Fruit fly (Drosophila melanogaster): ENCODE data around the gene CG15130.

Gene CG15130

DNA sequence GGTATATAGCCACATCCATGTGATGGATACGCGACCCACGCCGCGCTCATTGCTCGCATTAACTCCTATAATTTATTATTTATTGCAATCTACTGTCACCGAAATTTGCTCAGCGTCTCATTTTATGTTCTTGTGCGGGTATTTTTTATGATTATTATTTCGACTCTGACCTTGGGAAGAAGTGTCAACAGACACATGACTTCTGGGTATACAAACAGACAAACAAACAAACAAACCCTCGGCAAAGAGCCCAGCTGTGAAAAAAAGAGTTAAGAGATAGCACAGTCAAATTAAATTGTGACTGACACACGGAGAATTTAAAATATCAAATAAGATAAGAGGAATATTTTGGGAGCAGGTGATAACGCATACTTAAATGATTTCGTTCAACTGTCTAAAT is 34.5 kb downstream of the CG15130 start (continued):
- TF ChIP-seq CG42726 (GFP tag; IDR thresholded peaks at IDR 0.05; ENCODE audit: partially characterized antibody) (no peak), ro (GFP tag; IDR thresholded peaks at IDR 0.05) (no peak), CG15269 (tag; optimal IDR thresholded peaks at IDR 0.05) (peak; percentile 33), YL-1 (GFP tag; optimal IDR thresholded peaks at IDR 0.05) (no peak), CG8388 (GFP tag; optimal IDR thresholded peaks at IDR 0.05) (no peak), h (optimal IDR thresholded peaks at IDR 0.05) (no peak), CG31441 (GFP tag; IDR thresholded peaks at IDR 0.05) (no peak), CG11085 (GFP tag; IDR thresholded peaks at IDR 0.05) (no peak), CG12236 (GFP tag; optimal IDR thresholded peaks at IDR 0.05) (no peak), Bdp1 (GFP tag; optimal IDR thresholded peaks at IDR 0.05) (no peak), PHDP (tag; optimal IDR thresholded peaks at IDR 0.05) (peak; percentile 64), CG3065 (GFP tag; optimal IDR thresholded peaks at IDR 0.05) (no peak), CG13624 (GFP tag; optimal IDR thresholded peaks at IDR 0.05) (no peak), prd (optimal IDR thresholded peaks at IDR 0.05) (no peak), prd (GFP tag; IDR thresholded peaks at IDR 0.05) (no peak), CG6689 (GFP tag; IDR thresholded peaks at IDR 0.05) (no peak), CG1024 (GFP tag; IDR thresholded peaks at IDR 0.05) (no peak), Stat92E (GFP tag; optimal IDR thresholded peaks at IDR 0.05) (no peak), disco-r (GFP tag; optimal IDR thresholded peaks at IDR 0.05) (no peak), CG10431 (GFP tag; optimal IDR thresholded peaks at IDR 0.05) (no peak), zen2 (GFP tag; IDR thresholded peaks at IDR 0.05; ENCODE audit: partially characterized antibody) (no peak), NC2α (GFP tag; optimal IDR thresholded peaks at IDR 0.05) (no peak), Sox100B (GFP tag; optimal IDR thresholded peaks at IDR 0.05) (peak; percentile 35), CG14860 (GFP tag; IDR thresholded peaks at IDR 0.05; ENCODE audit: partially characterized antibody) (no peak), NK7.1 (GFP tag; optimal IDR thresholded peaks at IDR 0.05) (no peak), CG7556 (GFP tag; optimal IDR thresholded peaks at IDR 0.05) (no peak), toy (GFP tag; IDR thresholded peaks at IDR 0.05) (no peak), B-H1 (GFP tag; IDR thresholded peaks at IDR 0.05) (no peak), CG4854 (GFP tag; optimal IDR thresholded peaks at IDR 0.05) (no peak), Sry-β (GFP tag; optimal IDR thresholded peaks at IDR 0.05) (no peak), chm (GFP tag; IDR thresholded peaks at IDR 0.05) (no peak), CG32767 (GFP tag; IDR thresholded peaks at IDR 0.05) (no peak), pum (GFP tag; optimal IDR thresholded peaks at IDR 0.05) (no peak), peb (GFP tag; IDR thresholded peaks at IDR 0.05) (no peak), Lhr (GFP tag; optimal IDR thresholded peaks at IDR 0.05) (no peak), Lim3 (GFP tag; IDR thresholded peaks at IDR 0.05) (no peak), abd-A (tag; optimal IDR thresholded peaks at IDR 0.05) (no peak), CG4404 (GFP tag; IDR thresholded peaks at IDR 0.05) (no peak), pfk (GFP tag; optimal IDR thresholded peaks at IDR 0.05) (no peak), fd64A (GFP tag; optimal IDR thresholded peaks at IDR 0.05) (no peak), Dll (GFP tag; IDR thresholded peaks at IDR 0.05; ENCODE audit: partially characterized antibody) (no peak), Pdp1 (GFP tag; optimal IDR thresholded peaks at IDR 0.05) (no peak), scrt (GFP tag; optimal IDR thresholded peaks at IDR 0.05) (peak; percentile 21), zen (tag; optimal IDR thresholded peaks at IDR 0.05) (no peak), sisA (GFP tag; IDR thresholded peaks at IDR 0.05) (no peak), ase (GFP tag; IDR thresholded peaks at IDR 0.05) (no peak), CG11247 (GFP tag; IDR thresholded peaks at IDR 0.05) (no peak), pzg (GFP tag; optimal IDR thresholded peaks at IDR 0.05) (no peak), Ets97D (GFP tag; optimal IDR thresholded peaks at IDR 0.05) (no peak), sug (tag; optimal IDR thresholded peaks at IDR 0.05) (peak; percentile 32), D19A (tag; optimal IDR thresholded peaks at IDR 0.05) (no peak), CG17361 (GFP tag; IDR thresholded peaks at IDR 0.05) (no peak), gsb-n (tag; optimal IDR thresholded peaks at IDR 0.05) (no peak)

All from whole organism, embryonic.